Worm (Caenorhabditis elegans) whole organism, L4 larva: ENCODE measurements around the gene kin-20.

Experiments used
- F26F4.8 ChIP-seq: fragments of 200-800 bp; sonication (Bioruptor generic); conservative IDR thresholded peaks from 2 replicates; pipeline ENCODE4 v1.3.6; 2022; ENCODE audit warnings: missing genetic modification characterization, missing compliant biosample characterization
- F44E2.7 ChIP-seq: fragments of 200-800 bp; sonication (Bioruptor generic); IDR thresholded peaks from 2 replicates; pipeline ENCODE4 v2.1.2; 2022; ENCODE audit warnings: missing genetic modification characterization, missing compliant biosample characterization
- F49E8.2 ChIP-seq: sonication (generic microtip); optimal IDR thresholded peaks from 2 replicates; lab custom pipeline; 2016; ENCODE audit warnings: missing compliant biosample characterization, mild to moderate bottlenecking, missing genetic modification characterization, borderline replicate concordance
- R02D3.7 ChIP-seq: fragments of 150-350 bp; sonication (generic microtip); optimal IDR thresholded peaks from 3 replicates; lab custom pipeline; 2014; ENCODE audit warnings: missing biosample characterization, missing genetic modification characterization
- T20F7.1 ChIP-seq: fragments of 200-800 bp; sonication (Bioruptor generic); optimal IDR thresholded peaks from 2 replicates; lab custom pipeline; 2018; ENCODE audit warnings: mild to moderate bottlenecking, missing genetic modification characterization, missing compliant biosample characterization
- Y105C5A.15 ChIP-seq: fragments of 200-800 bp; sonication (Bioruptor generic); IDR thresholded peaks from 2 replicates; pipeline ENCODE4 v1.3.6; 2022; ENCODE audit warnings: missing genetic modification characterization, missing compliant biosample characterization
- Y5F2A.4 ChIP-seq: fragments of 200-800 bp; sonication (Bioruptor generic); optimal IDR thresholded peaks from 2 replicates; lab custom pipeline; 2018; ENCODE audit warnings: mild to moderate bottlenecking, missing genetic modification characterization, missing compliant biosample characterization
- ZK337.2 ChIP-seq: fragments of 200-800 bp; sonication (Bioruptor generic); IDR thresholded peaks from 2 replicates; pipeline ENCODE4 v1.3.6; 2022; ENCODE audit warnings: missing genetic modification reagents, missing genetic modification characterization, missing compliant biosample characterization
- aly-2 ChIP-seq: sonication (generic microtip); optimal IDR thresholded peaks from 2 replicates; lab custom pipeline; 2018; ENCODE audit warnings: missing biosample characterization, missing genetic modification characterization
- attf-4 ChIP-seq: sonication (generic microtip); optimal IDR thresholded peaks from 3 replicates; lab custom pipeline; 2017; ENCODE audit warnings: missing biosample characterization, missing genetic modification characterization
- ceh-28 ChIP-seq: fragments of 150-350 bp; optimal IDR thresholded peaks from 2 replicates; lab custom pipeline; 2014; ENCODE audit warnings: missing biosample characterization, missing genetic modification reagents, missing genetic modification characterization
- ceh-44 ChIP-seq: fragments of 200-800 bp; sonication (Bioruptor generic); IDR thresholded peaks from 2 replicates; pipeline ENCODE4 v1.3.6; 2022; ENCODE audit warnings: missing genetic modification reagents, missing genetic modification characterization, missing compliant biosample characterization
- ceh-62 ChIP-seq: sonication (generic microtip); optimal IDR thresholded peaks from 2 replicates; lab custom pipeline; 2017; ENCODE audit warnings: missing biosample characterization, missing genetic modification characterization
- ces-1 ChIP-seq: fragments of 150-350 bp; sonication (generic microtip); optimal IDR thresholded peaks from 4 replicates; lab custom pipeline; 2014; ENCODE audit warnings: missing biosample characterization, missing genetic modification reagents, missing genetic modification characterization
- daf-12 ChIP-seq: fragments of 150-350 bp; optimal IDR thresholded peaks from 2 replicates; lab custom pipeline; 2014; ENCODE audit warnings: missing biosample characterization, missing genetic modification reagents, missing genetic modification characterization
- daf-16 ChIP-seq, 3 experiments: sonication (generic microtip); optimal IDR thresholded peaks; 2 replicates each; lab custom pipeline; 2016 to 2017; ENCODE audit warnings: missing genetic modification characterization in 3 of 3, missing genetic modification reagents in 3 of 3, mild to moderate bottlenecking in 2 of 3, missing compliant biosample characterization in 2 of 3, missing biosample characterization in 1 of 3, moderate library complexity in 1 of 3
- dmd-6 ChIP-seq: fragments of 200-800 bp; sonication (Bioruptor generic); IDR thresholded peaks from 2 replicates; pipeline ENCODE4 v1.3.6; 2022; ENCODE audit warnings: missing genetic modification reagents, missing genetic modification characterization, missing compliant biosample characterization
- dpl-1 ChIP-seq: fragments of 150-350 bp; optimal IDR thresholded peaks from 2 replicates; lab custom pipeline; 2014; ENCODE audit warnings: missing biosample characterization, missing genetic modification reagents, missing genetic modification characterization
- duxl-1 ChIP-seq: sonication (generic microtip); optimal IDR thresholded peaks from 2 replicates; lab custom pipeline; 2016; ENCODE audit warnings: mild to moderate bottlenecking, missing genetic modification characterization, moderate library complexity, missing compliant biosample characterization; ENCODE audit not compliant: poor library complexity
- egl-27 ChIP-seq: sonication (generic microtip); optimal IDR thresholded peaks from 3 replicates; lab custom pipeline; 2017; ENCODE audit warnings: missing biosample characterization, missing genetic modification reagents, missing genetic modification characterization
- egl-43 ChIP-seq: fragments of 200-800 bp; sonication (Bioruptor generic); IDR thresholded peaks from 2 replicates; pipeline ENCODE4 v1.3.6; 2022; ENCODE audit warnings: missing genetic modification reagents, missing genetic modification characterization, missing compliant biosample characterization
- hif-1 ChIP-seq, 2 experiments: sonication (generic microtip); optimal IDR thresholded peaks; 2 replicates each; lab custom pipeline; 2016 to 2017; ENCODE audit warnings: missing compliant biosample characterization in 2 of 2, missing genetic modification characterization in 2 of 2, missing genetic modification reagents in 2 of 2, missing genotype in 2 of 2, mild to moderate bottlenecking in 1 of 2
- hmg-1.1 ChIP-seq: fragments of 200-800 bp; sonication (Bioruptor generic); IDR thresholded peaks from 2 replicates; pipeline ENCODE4 v1.3.6; 2022; ENCODE audit warnings: missing genetic modification reagents, missing genetic modification characterization, missing compliant biosample characterization
- jun-1 ChIP-seq: fragments of 150-350 bp; optimal IDR thresholded peaks from 2 replicates; lab custom pipeline; 2014; ENCODE audit warnings: missing biosample characterization, missing genetic modification reagents, missing genetic modification characterization
- lim-7 ChIP-seq: fragments of 200-800 bp; sonication (Bioruptor generic); IDR thresholded peaks from 2 replicates; pipeline ENCODE4 v1.3.6; 2022; ENCODE audit warnings: missing genetic modification characterization, missing compliant biosample characterization
- lin-1 ChIP-seq: fragments of 200-800 bp; sonication (Bioruptor generic); IDR thresholded peaks from 2 replicates; pipeline ENCODE4 v1.3.6; 2022; ENCODE audit warnings: missing genetic modification reagents, missing genetic modification characterization, missing compliant biosample characterization
- lin-15B ChIP-seq: fragments of 150-350 bp; sonication (generic microtip); optimal IDR thresholded peaks from 3 replicates; lab custom pipeline; 2014; ENCODE audit warnings: missing biosample characterization, missing genetic modification characterization
- lsy-2 ChIP-seq, 2 experiments: fragments of 150-350 bp in 1 of 2; sonication (generic microtip) in 1 of 2; optimal IDR thresholded peaks; 2 replicates each; lab custom pipeline; 2014 to 2017; ENCODE audit warnings: missing biosample characterization in 2 of 2, missing genetic modification characterization in 2 of 2
- madf-9 ChIP-seq: fragments of 200-800 bp; sonication (Bioruptor generic); conservative IDR thresholded peaks from 2 replicates; pipeline ENCODE4 v1.3.6; 2022; ENCODE audit warnings: missing genetic modification reagents, missing genetic modification characterization, missing compliant biosample characterization
- mxl-2 ChIP-seq: fragments of 200-800 bp; sonication (Bioruptor generic); conservative IDR thresholded peaks from 2 replicates; pipeline ENCODE4 v1.3.6; 2022; ENCODE audit warnings: missing genetic modification reagents, missing genetic modification characterization, missing compliant biosample characterization
- mxl-3 ChIP-seq: fragments of 200-800 bp; sonication (Bioruptor generic); optimal IDR thresholded peaks from 2 replicates; lab custom pipeline; 2018; ENCODE audit warnings: mild to moderate bottlenecking, missing genetic modification characterization, missing compliant biosample characterization
- nhr-11 ChIP-seq: fragments of 150-350 bp; optimal IDR thresholded peaks from 2 replicates; lab custom pipeline; 2014; ENCODE audit warnings: missing biosample characterization, missing genetic modification characterization
- nhr-237 ChIP-seq: sonication (generic microtip); optimal IDR thresholded peaks from 2 replicates; lab custom pipeline; 2017; ENCODE audit warnings: missing biosample characterization, missing genetic modification characterization
- nhr-25 ChIP-seq: sonication (generic microtip); optimal IDR thresholded peaks from 2 replicates; lab custom pipeline; 2017; ENCODE audit warnings: missing genetic modification characterization, mild to moderate bottlenecking, missing compliant biosample characterization, antibody characterized with exemption, moderate library complexity, borderline replicate concordance; ENCODE audit not compliant: insufficient read depth
- nhr-28 ChIP-seq: fragments of 150-350 bp; optimal IDR thresholded peaks from 2 replicates; lab custom pipeline; 2014; ENCODE audit warnings: missing biosample characterization, missing genetic modification characterization
- nhr-42 ChIP-seq: fragments of 200-800 bp; sonication (Bioruptor generic); IDR thresholded peaks from 2 replicates; pipeline ENCODE4 v1.3.6; 2022; ENCODE audit warnings: missing genetic modification characterization, missing compliant biosample characterization
- nhr-48 ChIP-seq: sonication (generic microtip); optimal IDR thresholded peaks from 2 replicates; lab custom pipeline; 2016; ENCODE audit warnings: mild to moderate bottlenecking, missing genetic modification characterization, missing compliant biosample characterization
- nhr-6 ChIP-seq: fragments of 150-350 bp; optimal IDR thresholded peaks from 2 replicates; lab custom pipeline; 2014; ENCODE audit warnings: missing biosample characterization, missing genetic modification characterization
- nhr-77 ChIP-seq: fragments of 150-350 bp; optimal IDR thresholded peaks from 2 replicates; lab custom pipeline; 2014; ENCODE audit warnings: missing biosample characterization, missing genetic modification characterization
- pqm-1 ChIP-seq: sonication (generic microtip); optimal IDR thresholded peaks from 2 replicates; lab custom pipeline; 2017; ENCODE audit warnings: missing biosample characterization, missing genetic modification characterization
- rbr-2 ChIP-seq: sonication (generic microtip); optimal IDR thresholded peaks from 2 replicates; lab custom pipeline; 2016; ENCODE audit warnings: missing genotype, missing genetic modification characterization, missing compliant biosample characterization
- saeg-2 ChIP-seq: fragments of 200-800 bp; sonication (Bioruptor generic); IDR thresholded peaks from 2 replicates; pipeline ENCODE4 v1.3.6; 2022; ENCODE audit warnings: missing genetic modification reagents, missing genetic modification characterization, missing compliant biosample characterization
- set-16 ChIP-seq: fragments of 200-800 bp; sonication (Bioruptor generic); IDR thresholded peaks from 2 replicates; pipeline ENCODE4 v1.3.6; 2022; ENCODE audit warnings: missing genetic modification reagents, missing genetic modification characterization, missing compliant biosample characterization
- tag-97 ChIP-seq: fragments of 200-800 bp; sonication (Bioruptor generic); IDR thresholded peaks from 2 replicates; pipeline ENCODE4 v1.3.6; 2022; ENCODE audit warnings: missing genetic modification characterization, missing compliant biosample characterization
- unc-62 ChIP-seq, 3 experiments: fragments of 150-350 bp in 1 of 3; sonication (generic microtip); optimal IDR thresholded peaks in 2 of 3; peaks in 1 of 3; 1 replicate in 1 of 3; 2 replicates in 2 of 3; lab custom pipeline; 2014 to 2017; ENCODE audit warnings: missing biosample characterization in 3 of 3, missing genetic modification characterization in 3 of 3, missing genetic modification reagents in 3 of 3, missing genotype in 1 of 3
- zag-1 ChIP-seq: fragments of 150-350 bp; optimal IDR thresholded peaks from 2 replicates; lab custom pipeline; 2014; ENCODE audit warnings: missing biosample characterization, missing genetic modification characterization
- zfp-2 ChIP-seq: sonication (generic microtip); optimal IDR thresholded peaks from 2 replicates; lab custom pipeline; 2016; ENCODE audit warnings: mild to moderate bottlenecking, missing genetic modification characterization, missing compliant biosample characterization
- zip-11 ChIP-seq: fragments of 200-800 bp; sonication (Bioruptor generic); IDR thresholded peaks from 2 replicates; pipeline ENCODE4 v1.3.6; 2022; ENCODE audit warnings: missing genetic modification characterization, missing compliant biosample characterization
- zip-2 ChIP-seq: fragments of 150-350 bp; optimal IDR thresholded peaks from 2 replicates; lab custom pipeline; 2014; ENCODE audit warnings: missing biosample characterization, missing genetic modification characterization
- ztf-11 ChIP-seq: fragments of 150-350 bp; optimal IDR thresholded peaks from 2 replicates; lab custom pipeline; 2014; ENCODE audit warnings: missing biosample characterization, missing genetic modification characterization
- ztf-7 ChIP-seq: fragments of 150-350 bp; optimal IDR thresholded peaks from 2 replicates; lab custom pipeline; 2014; ENCODE audit warnings: missing biosample characterization, missing genetic modification characterization

Gene kin-20

DNA sequence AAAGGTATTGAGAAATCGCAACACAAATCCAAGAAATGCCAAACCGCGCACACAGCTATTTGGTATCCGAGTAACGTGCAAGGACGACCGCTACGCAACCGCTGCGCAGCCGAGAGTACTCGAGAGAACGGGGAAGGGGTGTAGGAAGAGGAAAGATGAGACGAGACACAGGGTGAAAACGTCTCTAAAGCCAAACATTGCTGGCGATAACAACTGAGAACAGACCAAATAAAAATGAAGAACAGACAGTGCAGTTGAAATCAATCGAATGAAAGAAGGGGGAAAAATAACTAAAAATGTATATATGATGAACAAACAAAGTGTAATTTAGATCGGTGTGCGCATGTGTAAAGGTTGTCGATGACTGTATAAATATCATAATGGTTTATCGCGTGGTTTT is 3.7 kb upstream of the kin-20 start:
- TF ChIP-seq nhr-28 (tag; lab: Kevin White, UChicago) (peak; percentile 25), R02D3.7 (tag; lab: Kevin White, UChicago) (no peak), nhr-42 (GFP tag; lab: Robert Waterston, UW) (no peak), nhr-6 (tag; lab: Kevin White, UChicago) (peak; percentile 41), mxl-3 (GFP tag; lab: Kevin White, UChicago) (peak; percentile 42), nhr-25 (tag; lab: Kevin White, UChicago) (peak; percentile 1), ZK337.2 (GFP tag; lab: Robert Waterston, UW) (no peak), set-16 (GFP tag; lab: Robert Waterston, UW) (no peak), mxl-2 (no peak), aly-2 (tag; lab: Kevin White, UChicago) (no peak), F44E2.7 (GFP tag; lab: Robert Waterston, UW) (no peak), hif-1 (tag; optimal IDR thresholded peaks at IDR 0.05; lab: Kevin White, UChicago) (no peak), rbr-2 (no peak), zag-1 (tag; lab: Kevin White, UChicago) (no peak), hmg-1.1 (0 out of 2 replicates have a peak, but pooled peaks have one; percentile 25), daf-12 (no peak), ceh-28 (tag; lab: Kevin White, UChicago) (no peak), nhr-48 (tag; lab: Kevin White, UChicago) (no peak), duxl-1 (tag; lab: Kevin White, UChicago) (no peak), saeg-2 (GFP tag; lab: Robert Waterston, UW) (no peak), tag-97 (GFP tag; lab: Robert Waterston, UW) (no peak), F26F4.8 (GFP tag; lab: Robert Waterston, UW) (no peak), egl-43 (GFP tag; lab: Robert Waterston, UW) (no peak), ztf-7 (tag; lab: Kevin White, UChicago) (peak; percentile 39), lim-7 (no peak), dpl-1 (GFP tag; lab: Kevin White, UChicago) (no peak), attf-4 (tag; lab: Kevin White, UChicago) (no peak), daf-16 (GFP tag; optimal IDR thresholded peaks at IDR 0.05; lab: Kevin White, UChicago) (no peak), daf-16 (tag; optimal IDR thresholded peaks at IDR 0.05; lab: Kevin White, UChicago) (peak; percentile 26), ztf-11 (tag; lab: Kevin White, UChicago) (no peak), zip-2 (no peak), Y5F2A.4 (GFP tag; lab: Kevin White, UChicago) (no peak), madf-9 (no peak), unc-62 (GFP tag; optimal IDR thresholded peaks at IDR 0.05 in 1 of 2; lab: Kevin White, UChicago) (peak in 1 of 2 experiments; percentile 97), unc-62 (tag; optimal IDR thresholded peaks at IDR 0.05; lab: Kevin White, UChicago) (no peak), nhr-77 (no peak), lsy-2 (tag; optimal IDR thresholded peaks at IDR 0.05; lab: Kevin White, UChicago) (peak in 1 of 2 experiments; percentile 24), zip-11 (GFP tag; lab: Robert Waterston, UW) (no peak), pqm-1 (tag; lab: Kevin White, UChicago) (no peak), dmd-6 (GFP tag; lab: Robert Waterston, UW) (no peak; the same call in 1 of the 2 replicates), egl-27 (tag; lab: Kevin White, UChicago) (no peak), ceh-62 (tag; lab: Kevin White, UChicago) (no peak), Y105C5A.15 (no peak), nhr-11 (peak; percentile 9), ceh-44 (no peak), jun-1 (tag; lab: Kevin White, UChicago) (no peak), F49E8.2 (tag; lab: Kevin White, UChicago) (no peak), nhr-237 (tag; lab: Kevin White, UChicago) (no peak), zfp-2 (tag; lab: Kevin White, UChicago) (no peak), lin-15B (tag; lab: Kevin White, UChicago) (no peak), ces-1 (no peak), T20F7.1 (GFP tag; lab: Kevin White, UChicago) (no peak), lin-1 (no peak)
